Worm (Caenorhabditis elegans) whole organism, young adult: Measurements from ENCODE around the gene pkhm-2.

Experiments used
- let-607 ChIP-seq, 2 experiments: fragments of 200-800 bp in 1 of 2; sonication (Bioruptor generic) in 1 of 2; sonication (generic microtip) in 1 of 2; optimal IDR thresholded peaks; 2 replicates each; lab custom pipeline; 2016 to 2018; ENCODE audit warnings: mild to moderate bottlenecking in 2 of 2, missing compliant biosample characterization in 2 of 2, missing genetic modification characterization in 2 of 2, moderate library complexity in 2 of 2, missing genotype in 1 of 2
- nhr-90 ChIP-seq: sonication (generic microtip); optimal IDR thresholded peaks from 2 replicates; lab custom pipeline; 2016; ENCODE audit warnings: missing genotype, mild to moderate bottlenecking, missing genetic modification characterization, missing compliant biosample characterization
- rec-8 ChIP-seq, 2 experiments: sonication (generic microtip); optimal IDR thresholded peaks; 2 replicates each; lab custom pipeline; 2016; ENCODE audit warnings: mild to moderate bottlenecking in 2 of 2, missing genetic modification characterization in 2 of 2, missing genetic modification reagents in 2 of 2, missing genotype in 2 of 2, missing biosample characterization in 1 of 2, missing compliant biosample characterization in 1 of 2, moderate library complexity in 1 of 2
- somi-1 ChIP-seq: fragments of 200-800 bp; sonication (Bioruptor generic); optimal IDR thresholded peaks from 2 replicates; lab custom pipeline; 2018; ENCODE audit warnings: mild to moderate bottlenecking, missing genetic modification characterization, missing compliant biosample characterization

ce11 chrX:15133180-15133579, 48.1 kb downstream of the pkhm-2 start:
- TF ChIP-seq nhr-90: no peak
- no peak for TF ChIP-seq somi-1 (GFP tag; lab: Kevin White, UChicago)
- TF ChIP-seq rec-8 (tag; optimal IDR thresholded peaks at IDR 0.05; lab: Kevin White, UChicago): no peak
- TF ChIP-seq let-607 (tag; optimal IDR thresholded peaks at IDR 0.05; lab: Kevin White, UChicago): no peak
